Worm (Caenorhabditis elegans): Measurements from ENCODE around the gene K07E3.9.

The K07E3.9 gene

DNA sequence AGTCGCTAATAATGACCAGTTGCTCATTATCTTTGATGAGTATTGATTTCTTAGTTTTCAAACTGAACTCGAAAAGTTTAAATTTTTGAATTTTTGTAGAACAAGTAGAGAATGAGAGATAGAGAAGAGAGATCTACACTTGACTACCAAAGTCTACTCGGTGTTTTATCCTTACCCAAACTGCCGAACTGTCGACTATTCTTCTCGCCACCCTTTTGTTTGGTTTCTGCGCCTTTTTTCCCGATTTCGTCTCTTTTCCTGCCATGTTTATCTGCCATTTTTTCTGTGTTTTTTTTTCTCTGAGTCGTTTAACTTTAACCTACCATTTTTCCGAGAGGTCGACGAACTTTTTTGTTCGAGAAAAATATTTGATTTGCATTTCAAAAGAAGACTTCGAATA, 15.2 kb downstream of the K07E3.9 start, which contains the start of gene C02B8.12 (continued):
- TF ChIP-seq F10E7.11 (tag; optimal IDR thresholded peaks at IDR 0.05) = no peak
- no peak for TF ChIP-seq F39B2.1 (GFP tag; IDR thresholded peaks at IDR 0.05)
- TF ChIP-seq xnd-1 (tag; optimal IDR thresholded peaks at IDR 0.05) = no peak
- no peak for TF ChIP-seq mel-28 (tag; optimal IDR thresholded peaks at IDR 0.05; ENCODE audit: borderline replicate concordance)
- TF ChIP-seq lir-1 (GFP tag; conservative IDR thresholded peaks at IDR 0.05) = no peak
- TF ChIP-seq nhr-179 (tag; optimal IDR thresholded peaks at IDR 0.05) = no peak
- TF ChIP-seq B0336.3 (GFP tag; IDR thresholded peaks at IDR 0.05) = no peak

DNA sequence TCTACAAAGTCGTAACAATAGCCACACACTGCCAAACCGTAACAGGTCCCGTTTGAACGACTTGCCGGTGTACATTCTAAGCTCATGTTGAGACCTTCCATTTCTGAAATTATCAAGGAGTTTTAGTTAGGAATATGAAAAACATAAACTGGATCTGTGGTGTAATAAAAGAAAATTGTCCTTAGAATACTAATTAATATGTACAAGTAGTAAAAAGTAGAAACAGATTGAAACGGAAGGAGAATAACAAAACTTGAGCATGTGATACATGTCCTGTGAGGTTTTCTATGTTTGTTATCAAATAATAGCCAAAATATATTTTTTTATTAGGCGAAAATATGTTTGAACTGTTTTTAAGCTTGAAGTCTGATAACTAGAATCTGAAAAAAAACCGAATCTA, 21.5 kb downstream of the K07E3.9 start, which contains the start of gene frpr-1:
Gene frpr-1 (minus strand): TSS at position 101 of the 400 bp plus-strand sequence.
- no peak for TF ChIP-seq B0336.3 (GFP tag; IDR thresholded peaks at IDR 0.05)
- TF ChIP-seq mxl-1 (tag; optimal IDR thresholded peaks at IDR 0.05) = no peak
- TF ChIP-seq lag-1 (GFP tag; IDR thresholded peaks at IDR 0.05) = no peak
- TF ChIP-seq hlh-12 (tag; optimal IDR thresholded peaks at IDR 0.05) = no peak
- TF ChIP-seq efl-1 (GFP tag; optimal IDR thresholded peaks at IDR 0.05) = no peak
- no peak for TF ChIP-seq dpl-1 (GFP tag; optimal IDR thresholded peaks at IDR 0.05)
- no peak for TF ChIP-seq dox-1 (GFP tag; IDR thresholded peaks at IDR 0.05)
- TF ChIP-seq nfya-2 (GFP tag; IDR thresholded peaks at IDR 0.05) = no peak
- no peak for TF ChIP-seq sdz-38 (tag; optimal IDR thresholded peaks at IDR 0.05)
- no peak for TF ChIP-seq Y95B8A.8 (GFP tag; IDR thresholded peaks at IDR 0.05)
- no peak for TF ChIP-seq hlh-26 (GFP tag; conservative IDR thresholded peaks at IDR 0.05)
- TF ChIP-seq K11D2.4 (GFP tag; IDR thresholded peaks at IDR 0.05) = no peak
- no peak for TF ChIP-seq hrde-1 (tag; optimal IDR thresholded peaks at IDR 0.05; ENCODE audit: borderline replicate concordance)
- no peak for TF ChIP-seq atf-7 (tag; optimal IDR thresholded peaks at IDR 0.05)

DNA sequence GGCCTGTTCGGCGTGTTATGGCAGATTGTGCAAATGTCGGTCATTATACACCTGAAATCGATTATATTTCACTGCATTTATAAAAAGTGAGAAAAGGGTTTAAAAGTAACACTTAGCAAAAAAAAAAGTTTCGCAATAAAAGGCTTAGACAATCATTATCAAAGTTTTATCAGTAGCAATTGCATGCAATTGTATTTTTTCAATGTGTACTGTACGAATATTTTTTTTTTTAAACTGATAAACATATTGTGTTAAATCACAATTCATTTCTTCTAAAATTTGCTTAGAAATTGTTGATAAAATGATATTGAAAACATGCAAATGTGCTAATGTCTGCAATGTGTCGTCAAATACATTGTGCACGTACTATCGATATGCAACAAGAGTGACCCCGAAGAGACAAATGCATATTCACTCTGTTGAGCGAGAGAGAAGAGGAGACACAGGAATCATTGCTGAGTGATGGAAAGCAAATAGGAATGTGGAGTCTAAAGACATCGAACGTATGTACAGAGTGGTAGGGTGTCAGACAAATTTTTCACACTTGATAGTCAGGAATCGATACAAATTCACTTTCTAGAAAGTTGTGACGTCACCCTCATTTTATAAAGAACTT, 28.4 kb downstream of the K07E3.9 start, which contains the start of gene C02B8.6:
Gene C02B8.6 (minus strand): TSS at position 51 of the 616 bp plus-strand sequence.
- TF ChIP-seq nhr-80 (tag; optimal IDR thresholded peaks at IDR 0.05) (peak; percentile 72), efl-1 (GFP tag; optimal IDR thresholded peaks at IDR 0.05) (no peak), dox-1 (GFP tag; IDR thresholded peaks at IDR 0.05) (peak; percentile 53; the same call in 1 of the 2 replicates), athp-1 (tag; optimal IDR thresholded peaks at IDR 0.05) (no peak), egrh-3 (GFP tag; IDR thresholded peaks at IDR 0.05) (no peak), chd-7 (tag; optimal IDR thresholded peaks at IDR 0.05) (no peak), pbrm-1 (GFP tag; IDR thresholded peaks at IDR 0.05) (no peak), F55B11.4 (tag; optimal IDR thresholded peaks at IDR 0.05; ENCODE audit: borderline replicate concordance, insufficient read depth) (no peak), ztf-26 (tag; optimal IDR thresholded peaks at IDR 0.05) (no peak), ama-1 (optimal IDR thresholded peaks at IDR 0.05) (no peak), ama-1 (GFP tag; optimal IDR thresholded peaks at IDR 0.05) (no peak), hmg-1.2 (GFP tag; IDR thresholded peaks at IDR 0.05) (0 out of 2 replicates have a peak, but pooled peaks have one; percentile 10), attf-3 (GFP tag; conservative IDR thresholded peaks at IDR 0.05) (no peak), attf-5 (GFP tag; optimal IDR thresholded peaks at IDR 0.05) (peak; percentile 9), F49E8.2 (tag; optimal IDR thresholded peaks at IDR 0.05; ENCODE audit: insufficient read depth) (no peak), F23B12.7 (tag; optimal IDR thresholded peaks at IDR 0.05; ENCODE audit: insufficient read depth) (peak; percentile 46), atf-7 (tag; optimal IDR thresholded peaks at IDR 0.05) (no peak)

DNA sequence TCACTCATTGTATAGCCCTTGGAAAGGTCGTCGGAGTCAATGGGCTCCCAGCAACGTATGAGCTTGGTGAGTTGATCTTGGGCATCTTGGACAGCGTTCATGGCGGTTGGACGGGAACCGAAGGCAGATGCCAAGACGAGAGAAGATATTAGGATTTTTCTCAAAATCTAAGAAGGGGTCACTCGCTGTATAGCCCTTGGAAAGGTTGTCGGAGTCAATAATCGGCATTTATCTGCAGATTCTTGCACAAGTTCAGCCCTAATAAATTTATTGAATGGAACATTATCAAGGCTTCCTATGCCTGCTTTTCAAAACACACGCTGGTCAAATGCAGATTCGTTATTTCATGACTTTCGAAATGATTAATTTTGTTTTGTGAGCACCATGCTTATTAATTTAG, 29.8 kb downstream of the K07E3.9 start, which contains the start of gene C02B8.7:
Gene C02B8.7 (minus strand): TSS at position 101 of the 400 bp plus-strand sequence.
- TF ChIP-seq chd-7 (tag; optimal IDR thresholded peaks at IDR 0.05) (no peak), cebp-2 (GFP tag; IDR thresholded peaks at IDR 0.05) (0 out of 2 replicates have a peak, but pooled peaks have one; percentile 16), ceh-58 (GFP tag; IDR thresholded peaks at IDR 0.05) (0 out of 2 replicates have a peak, but pooled peaks have one; percentile 35)

Measured in whole organism, young adult.